Fruit fly (Drosophila melanogaster) whole organism: ENCODE measurements around the gene pum.

Experiments
- CG8478 ChIP-seq: fragments of >200 bp; optimal IDR thresholded peaks from 2 replicates; lab custom pipeline; 2018; ENCODE audit warnings: inconsistent platforms
- Dll ChIP-seq: fragments of >200 bp; optimal IDR thresholded peaks from 2 replicates; lab custom pipeline; 2017
- EcR ChIP-seq, 2 experiments: fragments of >200 bp; optimal IDR thresholded peaks; 2 replicates each; lab custom pipeline; 2017; ENCODE audit warnings: missing biosample characterization in 2 of 2, missing genetic modification characterization in 2 of 2, missing genetic modification reagents in 2 of 2
- pan ChIP-seq: fragments of >200 bp; optimal IDR thresholded peaks from 2 replicates; lab custom pipeline; 2017
- psq ChIP-seq: fragments of >200 bp; optimal IDR thresholded peaks from 2 replicates; lab custom pipeline; 2017
- usp ChIP-seq: fragments of >200 bp; optimal IDR thresholded peaks from 2 replicates; lab custom pipeline; 2017; ENCODE audit warnings: missing biosample characterization, missing genetic modification characterization, mixed read lengths

- TF ChIP-seq CG8478 (lab: Kevin White, UChicago) (no peak), pan (lab: Kevin White, UChicago) (no peak), EcR (GFP tag; optimal IDR thresholded peaks at IDR 0.05; lab: Kevin White, UChicago) (no peak), Dll (lab: Kevin White, UChicago) (no peak), usp (GFP tag; lab: Kevin White, UChicago) (no peak), psq (lab: Kevin White, UChicago) (no peak)
Observed at dm6 chr3R:9249736-9250044, 12.2 kb upstream of the pum start.
